Fruit fly (Drosophila melanogaster): ENCODE data around the gene CG15484.

CG15484 gene

DNA sequence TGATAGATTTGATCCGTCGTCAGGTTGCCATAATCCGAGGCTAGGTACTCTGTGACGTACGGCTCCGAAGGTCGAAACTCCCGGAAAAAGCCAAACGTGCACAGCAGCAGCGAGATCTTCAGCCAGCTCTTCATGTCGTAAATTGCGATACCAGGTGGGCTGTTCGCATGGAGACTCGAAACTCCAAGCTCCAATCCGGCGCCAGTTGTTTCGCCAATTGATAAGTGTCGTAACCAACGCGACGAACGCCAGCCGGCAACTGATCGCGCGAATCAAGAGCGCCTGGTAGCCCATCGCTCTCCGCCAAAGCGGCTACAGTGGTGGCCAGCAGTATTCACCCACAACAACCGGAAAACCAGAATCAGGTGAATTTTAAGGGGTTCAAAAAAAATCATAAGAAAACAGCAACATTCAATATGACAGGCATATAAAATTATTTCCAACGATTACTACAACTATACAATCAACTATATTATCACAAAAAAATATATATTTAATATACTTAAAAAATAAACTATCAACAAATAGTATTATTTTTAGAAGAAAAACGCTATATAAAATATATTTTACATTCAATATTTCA is 7.0 kb downstream of the CG15484 start, which contains the start of gene CG17036 (continued):
- no peak for TF ChIP-seq CG1832 (GFP tag; optimal IDR thresholded peaks at IDR 0.05)
- TF ChIP-seq Fer3 (tag; optimal IDR thresholded peaks at IDR 0.05), result peak; percentile 4
- no peak for TF ChIP-seq CG6683 (GFP tag; optimal IDR thresholded peaks at IDR 0.05)
- TF ChIP-seq gsb (GFP tag; IDR thresholded peaks at IDR 0.05), result no peak
- TF ChIP-seq CG8944 (GFP tag; optimal IDR thresholded peaks at IDR 0.05), result no peak
- TF ChIP-seq ro (GFP tag; IDR thresholded peaks at IDR 0.05), result no peak
- no peak for TF ChIP-seq CG17328 (GFP tag; IDR thresholded peaks at IDR 0.05)
- TF ChIP-seq pfk (GFP tag; optimal IDR thresholded peaks at IDR 0.05), result no peak
- TF ChIP-seq zfh1 (GFP tag; IDR thresholded peaks at IDR 0.05), result 0 out of 3 replicates have a peak, but pooled peaks have one; percentile 29
- no peak for TF ChIP-seq sens (GFP tag)
- no peak for TF ChIP-seq sim (GFP tag; IDR thresholded peaks at IDR 0.05)
- TF ChIP-seq Doc3 (GFP tag; IDR thresholded peaks at IDR 0.05; ENCODE audit: partially characterized antibody), result no peak
- TF ChIP-seq sd (tag; optimal IDR thresholded peaks at IDR 0.05), result no peak
- peak; percentile 12 for TF ChIP-seq CG13424 (tag; optimal IDR thresholded peaks at IDR 0.05)
- TF ChIP-seq CG12155 (GFP tag; optimal IDR thresholded peaks at IDR 0.05), result peak; percentile 5
- TF ChIP-seq stc (GFP tag; IDR thresholded peaks at IDR 0.05), result no peak
- TF ChIP-seq slp2 (GFP tag; optimal IDR thresholded peaks at IDR 0.05), result no peak
- no peak for TF ChIP-seq HLH3B (GFP tag; IDR thresholded peaks at IDR 0.05)
- TF ChIP-seq Nf-YC (tag; optimal IDR thresholded peaks at IDR 0.05), result peak; percentile 28
- no peak for TF ChIP-seq Max (GFP tag; optimal IDR thresholded peaks at IDR 0.05)
- no peak for TF ChIP-seq bowl (GFP tag; IDR thresholded peaks at IDR 0.05)
- TF ChIP-seq sob (GFP tag; IDR thresholded peaks at IDR 0.05), result 0 out of 2 replicates have a peak, but pooled peaks have one; percentile 36
- TF ChIP-seq Trl (optimal IDR thresholded peaks at IDR 0.05), result no peak
- no peak for TF ChIP-seq Trl (GFP tag; optimal IDR thresholded peaks at IDR 0.05)
- no peak for TF ChIP-seq Taf1 (GFP tag; IDR thresholded peaks at IDR 0.05)
- no peak for TF ChIP-seq CG17802 (tag; optimal IDR thresholded peaks at IDR 0.05)
- no peak for TF ChIP-seq zen2 (GFP tag; IDR thresholded peaks at IDR 0.05; ENCODE audit: partially characterized antibody)
- no peak for TF ChIP-seq CG11504 (tag; optimal IDR thresholded peaks at IDR 0.05)
- TF ChIP-seq CG42726 (GFP tag; IDR thresholded peaks at IDR 0.05; ENCODE audit: partially characterized antibody), result no peak
- no peak for TF ChIP-seq nerfin-1 (tag; optimal IDR thresholded peaks at IDR 0.05)
- peak; percentile 46; the same call in 1 of the 3 replicates for TF ChIP-seq CG34422 (GFP tag; IDR thresholded peaks at IDR 0.05)
- TF ChIP-seq org-1 (GFP tag; optimal IDR thresholded peaks at IDR 0.05), result no peak
- no peak for TF ChIP-seq sr (GFP tag; IDR thresholded peaks at IDR 0.05)
- TF ChIP-seq schlank (tag; optimal IDR thresholded peaks at IDR 0.05), result no peak
- no peak for TF ChIP-seq CG13296 (GFP tag; optimal IDR thresholded peaks at IDR 0.05)
- TF ChIP-seq CG32767 (GFP tag; IDR thresholded peaks at IDR 0.05), result no peak
- no peak for TF ChIP-seq pnt (GFP tag; optimal IDR thresholded peaks at IDR 0.05)
- no peak for TF ChIP-seq Bdp1 (GFP tag; optimal IDR thresholded peaks at IDR 0.05)
- TF ChIP-seq Dref (GFP tag; IDR thresholded peaks at IDR 0.05), result no peak
- no peak for TF ChIP-seq CG4617 (GFP tag; optimal IDR thresholded peaks at IDR 0.05; ENCODE audit: borderline replicate concordance)
- TF ChIP-seq CG32532 (GFP tag; IDR thresholded peaks at IDR 0.05), result peak; percentile 62; the same call in 1 of the 2 replicates
- peak; percentile 4 for TF ChIP-seq CG15269 (tag; optimal IDR thresholded peaks at IDR 0.05)
- no peak for TF ChIP-seq CG33213 (GFP tag; optimal IDR thresholded peaks at IDR 0.05)
- TF ChIP-seq dimm (GFP tag; IDR thresholded peaks at IDR 0.05), result no peak
- no peak for TF ChIP-seq CG8765 (GFP tag; IDR thresholded peaks at IDR 0.05)
- TF ChIP-seq dati (GFP tag; IDR thresholded peaks at IDR 0.05), result no peak
- TF ChIP-seq CG8281 (tag; optimal IDR thresholded peaks at IDR 0.05), result no peak
- TF ChIP-seq vfl (GFP tag; optimal IDR thresholded peaks at IDR 0.05), result no peak
- TF ChIP-seq phol (tag; optimal IDR thresholded peaks at IDR 0.05), result peak; percentile 23
- TF ChIP-seq CG12659 (GFP tag; optimal IDR thresholded peaks at IDR 0.05), result peak; percentile 45
- no peak for TF ChIP-seq Aef1 (GFP tag; IDR thresholded peaks at IDR 0.05)
- no peak for TF ChIP-seq C15 (GFP tag; IDR thresholded peaks at IDR 0.05)

Measured in whole organism, embryonic.